Fruit fly (Drosophila melanogaster) whole organism, prepupa: ENCODE data around the gene CG32248.

Experiments
- Blimp-1 ChIP-seq: fragments of 200-800 bp; sonication (Bioruptor generic); optimal IDR thresholded peaks from 3 replicates; lab custom pipeline; 2017; ENCODE audit warnings: missing biosample characterization, missing genetic modification characterization, mild to moderate bottlenecking, moderate library complexity, missing genetic modification reagents
- CG10631 ChIP-seq: fragments of 200-800 bp; sonication (Bioruptor generic); optimal IDR thresholded peaks from 2 replicates; lab custom pipeline; 2016; ENCODE audit warnings: missing biosample characterization, missing genetic modification characterization
- CG10669 ChIP-seq: fragments of 200-800 bp; sonication (Bioruptor generic); optimal IDR thresholded peaks from 3 replicates; lab custom pipeline; 2018; ENCODE audit warnings: missing biosample characterization, mild to moderate bottlenecking, missing genetic modification characterization, moderate library complexity
- CG11762 ChIP-seq: fragments of 200-800 bp; sonication (Bioruptor generic); optimal IDR thresholded peaks from 3 replicates; lab custom pipeline; 2016; ENCODE audit warnings: missing biosample characterization, missing genetic modification characterization; ENCODE audit not compliant: insufficient read depth
- CG11902 ChIP-seq: fragments of 200-800 bp; sonication (Bioruptor generic); optimal IDR thresholded peaks from 3 replicates; lab custom pipeline; 2016; ENCODE audit warnings: missing biosample characterization, missing genetic modification characterization
- CG15336 ChIP-seq: fragments of 200-800 bp; sonication (Bioruptor generic); IDR thresholded peaks from 2 replicates; pipeline ENCODE4 v1.3.6; 2022; ENCODE audit warnings: missing biosample characterization, missing genetic modification characterization
- CG1621 ChIP-seq: fragments of 200-800 bp; sonication (Bioruptor generic); optimal IDR thresholded peaks from 3 replicates; lab custom pipeline; 2018; ENCODE audit warnings: missing biosample characterization, mild to moderate bottlenecking, missing genetic modification characterization
- CG3032 ChIP-seq: fragments of 200-800 bp; optimal IDR thresholded peaks from 2 replicates; lab custom pipeline; 2019; ENCODE audit warnings: missing biosample characterization, mild to moderate bottlenecking, missing genetic modification characterization, moderate library complexity
- CG31627 ChIP-seq: fragments of 200-800 bp; sonication (Bioruptor generic); optimal IDR thresholded peaks from 3 replicates; lab custom pipeline; 2016; ENCODE audit warnings: missing biosample characterization, missing genetic modification characterization
- CG3919 ChIP-seq: fragments of 200-800 bp; sonication (Bioruptor generic); optimal IDR thresholded peaks from 3 replicates; lab custom pipeline; 2016; ENCODE audit warnings: missing biosample characterization, missing genetic modification characterization
- CG4318 ChIP-seq: fragments of 200-800 bp; sonication (Bioruptor generic); optimal IDR thresholded peaks from 3 replicates; lab custom pipeline; 2017; ENCODE audit warnings: missing biosample characterization, mild to moderate bottlenecking, missing genetic modification characterization
- CG6792 ChIP-seq: fragments of 200-800 bp; sonication (Bioruptor generic); optimal IDR thresholded peaks from 3 replicates; lab custom pipeline; 2016; ENCODE audit warnings: missing biosample characterization, missing genetic modification characterization
- CG6808 ChIP-seq: fragments of 200-800 bp; sonication (Bioruptor generic); optimal IDR thresholded peaks from 3 replicates; lab custom pipeline; 2017; ENCODE audit warnings: missing biosample characterization, missing genetic modification characterization, mild to moderate bottlenecking, moderate library complexity, missing genetic modification reagents
- CG6854 ChIP-seq: fragments of 200-800 bp; sonication (Bioruptor generic); optimal IDR thresholded peaks from 2 replicates; lab custom pipeline; 2017; ENCODE audit warnings: missing biosample characterization, mild to moderate bottlenecking, missing genetic modification characterization
- Eip78C ChIP-seq: fragments of 200-800 bp; sonication (Bioruptor generic); peaks from one replicate; lab custom pipeline; 2016; ENCODE audit warnings: missing biosample characterization, missing genetic modification characterization
- Eip93F ChIP-seq: fragments of 200-800 bp; sonication (Bioruptor generic); optimal IDR thresholded peaks from 2 replicates; lab custom pipeline; 2016; ENCODE audit warnings: missing biosample characterization, mild to moderate bottlenecking, missing genetic modification characterization
- Ets21C ChIP-seq: fragments of 200-800 bp; sonication (Bioruptor generic); optimal IDR thresholded peaks from 3 replicates; lab custom pipeline; 2016; ENCODE audit warnings: missing biosample characterization, missing genetic modification characterization
- Gug ChIP-seq: fragments of 200-800 bp; sonication (Bioruptor generic); IDR thresholded peaks from 2 replicates; pipeline ENCODE4 v1.3.6; 2022; ENCODE audit warnings: missing biosample characterization, missing genetic modification characterization
- Lpt ChIP-seq: fragments of 200-800 bp; sonication (Bioruptor generic); optimal IDR thresholded peaks from 3 replicates; lab custom pipeline; 2016; ENCODE audit warnings: missing biosample characterization, missing genetic modification characterization
- Met ChIP-seq: fragments of 200-800 bp; sonication (Bioruptor generic); optimal IDR thresholded peaks from 3 replicates; lab custom pipeline; 2016; ENCODE audit warnings: missing biosample characterization, missing genetic modification characterization
- Smox ChIP-seq: fragments of 200-800 bp; sonication (Bioruptor generic); optimal IDR thresholded peaks from 3 replicates; lab custom pipeline; 2016; ENCODE audit warnings: missing biosample characterization, missing genetic modification characterization
- Sox102F ChIP-seq: fragments of 200-800 bp; sonication (Bioruptor generic); optimal IDR thresholded peaks from 2 replicates; lab custom pipeline; 2016; ENCODE audit warnings: missing biosample characterization, mild to moderate bottlenecking, missing genetic modification characterization
- Sox14 ChIP-seq: fragments of 200-800 bp; sonication (Bioruptor generic); optimal IDR thresholded peaks from 3 replicates; lab custom pipeline; 2016; ENCODE audit warnings: missing biosample characterization, missing genetic modification characterization
- acj6 ChIP-seq: fragments of 200-800 bp; sonication (Bioruptor generic); optimal IDR thresholded peaks from 3 replicates; lab custom pipeline; 2016; ENCODE audit warnings: missing biosample characterization, missing genetic modification characterization
- dac ChIP-seq: fragments of 200-800 bp; sonication (Bioruptor generic); optimal IDR thresholded peaks from 2 replicates; lab custom pipeline; 2017; ENCODE audit warnings: missing biosample characterization, mild to moderate bottlenecking, missing genetic modification characterization
- dsx ChIP-seq: fragments of 200-800 bp; optimal IDR thresholded peaks from 3 replicates; lab custom pipeline; 2019; ENCODE audit warnings: missing biosample characterization, mild to moderate bottlenecking, missing genetic modification characterization, moderate library complexity; ENCODE audit not compliant: poor library complexity, severe bottlenecking
- eg ChIP-seq: fragments of 200-800 bp; sonication (Bioruptor generic); IDR thresholded peaks from 3 replicates; pipeline ENCODE4 v1.3.6; 2022; ENCODE audit warnings: missing biosample characterization, missing genetic modification characterization
- esn ChIP-seq: fragments of 200-800 bp; sonication (Bioruptor generic); optimal IDR thresholded peaks from 2 replicates; lab custom pipeline; 2016; ENCODE audit warnings: missing biosample characterization, mild to moderate bottlenecking, missing genetic modification characterization, moderate library complexity
- fd59A ChIP-seq: fragments of 200-800 bp; sonication (Bioruptor generic); optimal IDR thresholded peaks from 2 replicates; lab custom pipeline; 2017; ENCODE audit warnings: missing biosample characterization, mild to moderate bottlenecking, missing genetic modification characterization, missing genetic modification reagents
- fd85E ChIP-seq: fragments of 200-800 bp; sonication (Bioruptor generic); optimal IDR thresholded peaks from 3 replicates; lab custom pipeline; 2016; ENCODE audit warnings: missing biosample characterization, missing genetic modification characterization
- net ChIP-seq: fragments of 200-800 bp; sonication (Bioruptor generic); optimal IDR thresholded peaks from 3 replicates; lab custom pipeline; 2016; ENCODE audit warnings: missing biosample characterization, missing genetic modification characterization
- pdm3 ChIP-seq: fragments of 200-800 bp; sonication (Bioruptor generic); optimal IDR thresholded peaks from 3 replicates; lab custom pipeline; 2016; ENCODE audit warnings: missing biosample characterization, missing genetic modification characterization
- svp ChIP-seq: fragments of 200-800 bp; sonication (Bioruptor generic); peaks from one replicate; lab custom pipeline; 2016; ENCODE audit warnings: missing biosample characterization, missing genetic modification characterization
- vri ChIP-seq: fragments of 200-800 bp; sonication (Bioruptor generic); optimal IDR thresholded peaks from 3 replicates; lab custom pipeline; 2016; ENCODE audit warnings: missing biosample characterization, mild to moderate bottlenecking, missing genetic modification characterization

Gene CG32248

DNA sequence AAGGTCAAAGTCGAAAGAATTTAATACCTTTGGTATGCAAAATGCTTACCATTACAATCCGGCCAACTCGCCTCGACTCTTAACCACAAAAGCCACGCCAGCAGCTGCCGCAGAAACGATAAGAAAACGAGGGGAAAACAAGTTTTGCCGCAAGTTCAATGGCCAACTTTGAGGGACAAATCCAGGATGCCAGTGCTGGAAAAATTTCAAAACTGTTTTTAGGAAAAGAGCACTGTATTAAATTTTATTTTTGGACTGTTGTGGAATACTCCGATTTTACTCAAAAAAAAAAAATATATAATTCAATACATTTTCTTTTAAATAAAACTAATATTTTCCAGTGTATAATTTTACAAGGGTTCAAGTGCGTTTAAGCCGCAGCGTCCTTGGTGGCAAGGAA, 23.1 kb downstream of the CG32248 start (continued):
- TF ChIP-seq CG6854 (GFP tag; lab: Kevin White, UChicago), result no peak
- peak; percentile 83 for TF ChIP-seq CG1621
- TF ChIP-seq Lpt (GFP tag; lab: Kevin White, UChicago), result peak; percentile 45
- peak; percentile 78 for TF ChIP-seq CG6792 (GFP tag; lab: Kevin White, UChicago)
- TF ChIP-seq Eip78C, result peak; percentile 97
- TF ChIP-seq CG4318 (GFP tag; lab: Kevin White, UChicago), result no peak
- peak; percentile 84 for TF ChIP-seq CG3032 (tag; lab: Kevin White, UChicago)
- peak; percentile 75 for TF ChIP-seq CG3919 (GFP tag; lab: Kevin White, UChicago)
- peak; percentile 80 for TF ChIP-seq esn (GFP tag; lab: Kevin White, UChicago)
- TF ChIP-seq net (GFP tag; lab: Kevin White, UChicago), result peak; percentile 79
- TF ChIP-seq eg, result 0 out of 3 replicates have a peak, but pooled peaks have one; percentile 30
- TF ChIP-seq, all 60 proteins: peak for 50

- no peak for TF ChIP-seq CG10669 (GFP tag; lab: Kevin White, UChicago)
- TF ChIP-seq CG15336, result no peak
- TF ChIP-seq CG6808, result no peak
- TF ChIP-seq CG11902 (GFP tag; lab: Kevin White, UChicago), result no peak
- TF ChIP-seq Smox (GFP tag; lab: Kevin White, UChicago), result no peak
- no peak for TF ChIP-seq CG31627
- TF ChIP-seq Eip78C, result no peak
- no peak for TF ChIP-seq fd85E (GFP tag; lab: Kevin White, UChicago)
- no peak for TF ChIP-seq Sox102F (GFP tag; lab: Kevin White, UChicago)
- no peak for TF ChIP-seq fd59A
- TF ChIP-seq CG10631 (GFP tag; lab: Kevin White, UChicago), result no peak
- TF ChIP-seq vri, result no peak
- no peak for TF ChIP-seq CG4318 (GFP tag; lab: Kevin White, UChicago)
- TF ChIP-seq dsx (GFP tag; lab: Kevin White, UChicago), result no peak
These were observed 26.1 kb downstream of the CG32248 start, which contains the start of gene CG13721 for dm6 chr3L:4497677-4498076. Gene CG13721 (minus strand): TSS chr3L:4497777.

dm6 chr3L:4500400-4500799, 28.9 kb downstream of the CG32248 start, which contains the start of gene CG13720:
Gene CG13720 (minus strand): TSS chr3L:4500500.
- no peak for TF ChIP-seq Met
- peak; percentile 39 for TF ChIP-seq Blimp-1 (GFP tag; lab: Kevin White, UChicago)

- TF ChIP-seq Ets21C (GFP tag; lab: Kevin White, UChicago) (no peak), acj6 (GFP tag; lab: Kevin White, UChicago) (no peak), Eip93F (GFP tag; lab: Kevin White, UChicago) (no peak), eg (0 out of 3 replicates have a peak, but pooled peaks have one; percentile 25)
- TF ChIP-seq, all 60 proteins: peak for 1
These were observed 29.9 kb downstream of the CG32248 start for dm6 chr3L:4501406-4501805.

- peak; percentile 64 for TF ChIP-seq svp
- peak; percentile 68 for TF ChIP-seq Eip78C
- no peak for TF ChIP-seq Sox14 (GFP tag; lab: Kevin White, UChicago)
These were observed 36.3 kb downstream of the CG32248 start for dm6 chr3L:4507846-4508245.

dm6 chr3L:4508307-4508706, 36.8 kb downstream of the CG32248 start, which contains the start of gene NT1:
Gene NT1 (minus strand): TSS chr3L:4508433.
- TF ChIP-seq dac (GFP tag; lab: Kevin White, UChicago) (no peak), CG6792 (GFP tag; lab: Kevin White, UChicago) (no peak), fd59A (no peak), CG15336 (no peak), CG6808 (no peak), CG3032 (tag; lab: Kevin White, UChicago) (no peak), Gug (GFP tag; lab: Robert Waterston, UW) (no peak), Blimp-1 (GFP tag; lab: Kevin White, UChicago) (no peak), CG11762 (GFP tag; lab: Kevin White, UChicago) (no peak), pdm3 (GFP tag; lab: Kevin White, UChicago) (no peak), CG6854 (GFP tag; lab: Kevin White, UChicago) (no peak), Eip93F (GFP tag; lab: Kevin White, UChicago) (no peak), acj6 (GFP tag; lab: Kevin White, UChicago) (no peak), CG1621 (no peak), CG3919 (GFP tag; lab: Kevin White, UChicago) (no peak), fd85E (GFP tag; lab: Kevin White, UChicago) (no peak)
